Worm (Caenorhabditis elegans) whole organism, L2 larva: ENCODE measurements around the gene F16B12.7.

ENCODE experiments used
- C34F6.9 ChIP-seq: fragments of 150-350 bp; optimal IDR thresholded peaks from 2 replicates; lab custom pipeline; 2014; ENCODE audit warnings: missing biosample characterization, missing genetic modification characterization
- F13H6.1 ChIP-seq: sonication (generic microtip); optimal IDR thresholded peaks from 2 replicates; lab custom pipeline; 2016; ENCODE audit warnings: missing genetic modification characterization, missing compliant biosample characterization
- R02D3.7 ChIP-seq: fragments of 150-350 bp; optimal IDR thresholded peaks from 2 replicates; lab custom pipeline; 2014; ENCODE audit warnings: missing biosample characterization, missing genetic modification characterization
- Y55F3AM.14 ChIP-seq: fragments of 200-800 bp; sonication (Bioruptor generic); optimal IDR thresholded peaks from 2 replicates; lab custom pipeline; 2018; ENCODE audit warnings: mild to moderate bottlenecking, missing genetic modification characterization, missing compliant biosample characterization
- ZK546.5 ChIP-seq: sonication (generic microtip); optimal IDR thresholded peaks from 2 replicates; lab custom pipeline; 2017; ENCODE audit warnings: missing biosample characterization, missing genetic modification characterization
- alr-1 ChIP-seq: fragments of 150-350 bp; optimal IDR thresholded peaks from 2 replicates; lab custom pipeline; 2014; ENCODE audit warnings: missing biosample characterization, missing genetic modification characterization
- aly-2 ChIP-seq: fragments of 150-350 bp; optimal IDR thresholded peaks from 2 replicates; lab custom pipeline; 2014; ENCODE audit warnings: missing biosample characterization, missing genetic modification characterization
- ama-1 ChIP-seq: fragments of 150-350 bp; optimal IDR thresholded peaks from 2 replicates; lab custom pipeline; 2018; ENCODE audit warnings: inconsistent platforms
- blmp-1 ChIP-seq: sonication (generic microtip); optimal IDR thresholded peaks from 2 replicates; lab custom pipeline; 2017; ENCODE audit warnings: missing genetic modification characterization, mild to moderate bottlenecking, missing compliant biosample characterization, antibody characterized with exemption, moderate library complexity; ENCODE audit not compliant: insufficient read depth
- ceh-16 ChIP-seq: fragments of 150-350 bp; optimal IDR thresholded peaks from 2 replicates; lab custom pipeline; 2014; ENCODE audit warnings: missing biosample characterization, missing genetic modification characterization
- ceh-82 ChIP-seq: fragments of 150-350 bp; optimal IDR thresholded peaks from 2 replicates; lab custom pipeline; 2014; ENCODE audit warnings: missing biosample characterization, missing genetic modification characterization
- crh-2 ChIP-seq: sonication (generic microtip); optimal IDR thresholded peaks from 2 replicates; lab custom pipeline; 2017; ENCODE audit warnings: missing biosample characterization, missing genetic modification characterization
- dmd-4 ChIP-seq: sonication (generic microtip); optimal IDR thresholded peaks from 2 replicates; lab custom pipeline; 2017; ENCODE audit warnings: missing biosample characterization, missing genetic modification characterization
- egl-27 ChIP-seq: sonication (generic microtip); optimal IDR thresholded peaks from 3 replicates; lab custom pipeline; 2017; ENCODE audit warnings: missing biosample characterization, missing genetic modification reagents, missing genetic modification characterization
- elt-1 ChIP-seq: fragments of 150-350 bp; optimal IDR thresholded peaks from 2 replicates; lab custom pipeline; 2014; ENCODE audit warnings: missing biosample characterization, missing genetic modification characterization
- elt-3 ChIP-seq: sonication (generic microtip); optimal IDR thresholded peaks from 2 replicates; lab custom pipeline; 2017; ENCODE audit warnings: missing biosample characterization, missing genetic modification characterization
- fos-1 ChIP-seq: fragments of 150-350 bp; optimal IDR thresholded peaks from 2 replicates; lab custom pipeline; 2014; ENCODE audit warnings: missing biosample characterization, missing genetic modification characterization
- gmeb-1 ChIP-seq: fragments of 150-350 bp; optimal IDR thresholded peaks from 2 replicates; lab custom pipeline; 2014; ENCODE audit warnings: missing biosample characterization, missing genetic modification characterization
- lin-11 ChIP-seq: fragments of 150-350 bp; sonication (generic microtip); optimal IDR thresholded peaks from 2 replicates; lab custom pipeline; 2014; ENCODE audit warnings: missing biosample characterization, missing genetic modification characterization, inconsistent platforms, mixed read lengths
- lin-13 ChIP-seq: fragments of 150-350 bp; optimal IDR thresholded peaks from 2 replicates; lab custom pipeline; 2014; ENCODE audit warnings: missing biosample characterization, missing genetic modification reagents, missing genetic modification characterization
- lin-39 ChIP-seq: fragments of 150-350 bp; optimal IDR thresholded peaks from 2 replicates; lab custom pipeline; 2014; ENCODE audit warnings: missing biosample characterization, missing genetic modification reagents, missing genetic modification characterization
- lsy-2 ChIP-seq, 2 experiments: fragments of 150-350 bp in 1 of 2; sonication (generic microtip) in 1 of 2; optimal IDR thresholded peaks; 2 replicates each; lab custom pipeline; 2014 to 2017; ENCODE audit warnings: missing biosample characterization in 2 of 2, missing genetic modification characterization in 2 of 2
- mab-5 ChIP-seq: fragments of 150-350 bp; optimal IDR thresholded peaks from 2 replicates; lab custom pipeline; 2014; ENCODE audit warnings: missing biosample characterization, missing genetic modification characterization
- mbf-1 ChIP-seq: sonication (generic microtip); optimal IDR thresholded peaks from 2 replicates; lab custom pipeline; 2017; ENCODE audit warnings: missing biosample characterization, missing genetic modification characterization
- mdl-1 ChIP-seq, 2 experiments: fragments of 150-350 bp in 1 of 2; sonication (generic microtip) in 1 of 2; optimal IDR thresholded peaks; 2 replicates each; lab custom pipeline; 2017; ENCODE audit warnings: missing biosample characterization in 2 of 2, missing genetic modification characterization in 2 of 2
- nhr-10 ChIP-seq: sonication (generic microtip); optimal IDR thresholded peaks from 2 replicates; lab custom pipeline; 2017; ENCODE audit warnings: missing biosample characterization, missing genetic modification characterization
- nhr-11 ChIP-seq: fragments of 150-350 bp; optimal IDR thresholded peaks from 2 replicates; lab custom pipeline; 2014; ENCODE audit warnings: missing biosample characterization, missing genetic modification characterization
- nhr-12 ChIP-seq: fragments of 150-350 bp; optimal IDR thresholded peaks from 2 replicates; lab custom pipeline; 2014; ENCODE audit warnings: missing biosample characterization, missing genetic modification characterization
- nhr-129 ChIP-seq: fragments of 150-350 bp; optimal IDR thresholded peaks from 2 replicates; lab custom pipeline; 2014; ENCODE audit warnings: missing biosample characterization, missing genetic modification characterization
- nhr-21 ChIP-seq: fragments of 150-350 bp; optimal IDR thresholded peaks from 2 replicates; lab custom pipeline; 2014; ENCODE audit warnings: missing biosample characterization, missing genetic modification characterization
- nhr-23 ChIP-seq: fragments of 150-350 bp; optimal IDR thresholded peaks from 2 replicates; lab custom pipeline; 2014; ENCODE audit warnings: missing biosample characterization, missing genetic modification reagents, missing genetic modification characterization
- nhr-237 ChIP-seq: fragments of 150-350 bp; optimal IDR thresholded peaks from 2 replicates; lab custom pipeline; 2014; ENCODE audit warnings: missing biosample characterization, missing genetic modification characterization
- nhr-25 ChIP-seq: fragments of 150-350 bp; sonication (generic microtip); optimal IDR thresholded peaks from 3 replicates; lab custom pipeline; 2014; ENCODE audit warnings: missing biosample characterization, missing genetic modification characterization
- nhr-77 ChIP-seq: fragments of 150-350 bp; optimal IDR thresholded peaks from 2 replicates; lab custom pipeline; 2014; ENCODE audit warnings: missing biosample characterization, missing genetic modification characterization
- peb-1 ChIP-seq: fragments of 150-350 bp; optimal IDR thresholded peaks from 2 replicates; lab custom pipeline; 2014; ENCODE audit warnings: missing biosample characterization, missing genetic modification characterization
- sem-4 ChIP-seq: fragments of 150-350 bp; optimal IDR thresholded peaks from 2 replicates; lab custom pipeline; 2014; ENCODE audit warnings: missing biosample characterization, missing genetic modification reagents, missing genetic modification characterization
- skn-1 ChIP-seq: sonication (generic microtip); optimal IDR thresholded peaks from 2 replicates; lab custom pipeline; 2017; ENCODE audit warnings: missing biosample characterization, missing genetic modification characterization
- sma-3 ChIP-seq: sonication (generic microtip); optimal IDR thresholded peaks from 2 replicates; lab custom pipeline; 2016; ENCODE audit warnings: missing genetic modification reagents, missing genetic modification characterization, missing compliant biosample characterization
- snpc-4 ChIP-seq: fragments of 150-350 bp; optimal IDR thresholded peaks from 2 replicates; lab custom pipeline; 2014; ENCODE audit warnings: missing biosample characterization, missing genetic modification characterization
- unc-39 ChIP-seq: fragments of 150-350 bp; optimal IDR thresholded peaks from 2 replicates; lab custom pipeline; 2014; ENCODE audit warnings: missing biosample characterization, missing genetic modification characterization
- unc-55 ChIP-seq: fragments of 150-350 bp; sonication (generic microtip); optimal IDR thresholded peaks from 3 replicates; lab custom pipeline; 2014; ENCODE audit warnings: missing biosample characterization, missing genetic modification reagents, missing genetic modification characterization
- ztf-11 ChIP-seq: sonication (generic microtip); optimal IDR thresholded peaks from 2 replicates; lab custom pipeline; 2017; ENCODE audit warnings: missing biosample characterization, missing genetic modification characterization
- ztf-4 ChIP-seq: fragments of 150-350 bp; optimal IDR thresholded peaks from 2 replicates; lab custom pipeline; 2014; ENCODE audit warnings: missing biosample characterization, missing genetic modification characterization

F16B12.7 gene

DNA sequence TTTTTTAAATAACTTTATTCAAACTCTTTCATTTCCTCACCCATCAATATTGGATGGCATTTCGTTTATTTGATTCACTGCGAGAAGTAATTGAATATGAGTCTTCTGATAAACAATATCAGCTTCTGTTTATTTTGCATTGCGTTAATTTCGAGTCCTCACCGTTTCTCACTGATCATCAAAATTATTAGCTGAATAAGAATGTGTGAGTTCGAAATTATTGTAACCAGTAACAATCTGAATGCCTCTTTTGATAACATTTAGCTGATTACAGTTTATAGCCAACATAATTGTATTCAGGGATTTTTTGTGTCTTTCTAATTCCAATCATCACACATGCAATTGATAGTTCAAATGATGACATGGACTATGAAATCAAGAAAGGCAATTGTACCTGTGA, 23.1 kb upstream of the F16B12.7 start, which contains the start of gene F16B12.1:
F16B12.1 (plus strand) TSS at position 301 of the 400 bp plus-strand sequence.
- no peak for TF ChIP-seq nhr-77

DNA sequence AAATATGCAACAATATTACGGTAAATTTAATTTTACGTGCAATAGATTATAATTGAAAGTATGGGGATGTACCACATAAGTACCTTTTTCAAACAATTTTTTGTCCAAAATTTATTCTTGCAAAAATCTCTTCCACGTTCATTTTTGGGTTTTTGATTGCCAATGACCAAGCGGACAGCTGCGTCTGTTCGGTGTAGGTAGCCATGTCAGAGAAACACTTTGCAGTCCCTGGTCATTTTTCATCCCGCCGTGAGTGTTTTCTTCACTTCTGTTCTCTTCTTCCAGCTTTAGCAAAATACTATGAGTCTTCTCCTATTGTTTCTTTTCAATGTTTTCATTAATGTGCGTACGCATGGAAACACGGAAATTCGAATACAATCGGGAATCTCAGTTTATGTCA, 18.3 kb upstream of the F16B12.7 start, which contains the start of gene dsl-4:
dsl-4 (plus strand) TSS at position 301 of the 400 bp plus-strand sequence.
- TF ChIP-seq nhr-10 (no peak), aly-2 (tag; lab: Kevin White, UChicago) (no peak), nhr-77 (no peak), nhr-21 (tag; lab: Kevin White, UChicago) (no peak), unc-55 (no peak), Y55F3AM.14 (no peak), lin-11 (tag; lab: Kevin White, UChicago) (no peak), F13H6.1 (no peak), nhr-12 (tag; lab: Kevin White, UChicago) (no peak), blmp-1 (tag; lab: Kevin White, UChicago) (no peak)

DNA sequence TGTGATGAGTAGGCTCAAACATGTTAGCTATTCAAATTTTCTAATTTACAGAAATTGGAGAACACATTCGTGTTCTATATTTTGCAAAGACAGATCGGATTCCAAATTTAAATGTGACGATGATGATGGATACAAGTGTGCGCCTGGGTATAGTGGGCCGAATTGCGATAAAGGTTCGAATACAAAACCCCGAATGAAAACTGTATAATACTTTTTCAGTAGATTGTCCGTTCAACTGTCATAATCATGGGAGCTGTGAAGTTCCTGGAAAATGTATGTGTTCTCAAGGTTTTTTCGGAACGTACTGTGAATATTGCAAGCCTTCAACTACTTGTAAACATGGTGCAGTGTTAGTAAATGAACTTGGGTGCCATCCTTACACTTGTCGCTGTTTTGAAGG, 17.4 kb upstream of the F16B12.7 start:
- TF ChIP-seq elt-1, result no peak
- no peak for TF ChIP-seq sem-4
- no peak for TF ChIP-seq ama-1 (lab: Kevin White, UChicago)
- TF ChIP-seq gmeb-1 (tag; lab: Kevin White, UChicago), result no peak
- TF ChIP-seq ztf-11 (tag; lab: Kevin White, UChicago), result no peak
- TF ChIP-seq mbf-1 (tag; lab: Kevin White, UChicago), result no peak
- no peak for TF ChIP-seq mdl-1 (tag; optimal IDR thresholded peaks at IDR 0.05; lab: Kevin White, UChicago)
- no peak for TF ChIP-seq unc-55
- no peak for TF ChIP-seq R02D3.7 (tag; lab: Kevin White, UChicago)
- TF ChIP-seq mab-5 (tag; lab: Kevin White, UChicago), result no peak
- no peak for TF ChIP-seq lin-39 (tag; lab: Kevin White, UChicago)
- TF ChIP-seq unc-39 (tag; lab: Kevin White, UChicago), result no peak
- no peak for TF ChIP-seq F13H6.1
- no peak for TF ChIP-seq ceh-82 (tag; lab: Kevin White, UChicago)
- no peak for TF ChIP-seq lin-11 (tag; lab: Kevin White, UChicago)
- no peak for TF ChIP-seq nhr-25
- no peak for TF ChIP-seq nhr-23 (tag; lab: Kevin White, UChicago)
- TF ChIP-seq aly-2 (tag; lab: Kevin White, UChicago), result no peak
- TF ChIP-seq ceh-16, result no peak
- TF ChIP-seq nhr-10, result no peak

DNA sequence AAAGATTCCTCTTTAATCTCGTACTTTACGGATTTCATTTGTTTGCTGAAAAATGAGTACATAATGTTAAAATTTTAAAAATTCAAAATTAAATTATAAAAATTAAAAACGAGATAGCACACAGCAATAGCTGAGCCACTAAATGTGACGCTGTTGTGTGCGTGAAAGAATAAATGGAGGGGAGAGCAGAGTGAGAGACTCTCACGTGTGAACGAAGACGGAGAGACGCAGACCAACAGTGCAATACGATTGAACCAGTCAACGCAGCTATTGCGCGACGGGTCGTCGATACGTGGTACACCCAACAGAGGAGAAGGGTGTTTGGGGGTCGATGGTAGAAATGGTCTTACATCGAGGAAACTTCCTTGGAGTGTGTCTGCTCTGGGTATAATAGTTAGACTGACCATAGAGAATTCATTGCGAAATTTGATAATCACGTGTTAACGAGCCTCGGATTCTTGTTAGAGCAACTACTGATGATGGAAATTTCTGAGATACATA, 9.7 kb upstream of the F16B12.7 start, which contains the start of gene F16B12.4:
F16B12.4 (minus strand) TSS at position 51 of the 501 bp plus-strand sequence.
- no peak for TF ChIP-seq ZK546.5 (tag; lab: Kevin White, UChicago)
- TF ChIP-seq ceh-82 (tag; lab: Kevin White, UChicago), result no peak
- no peak for TF ChIP-seq dmd-4 (tag; lab: Kevin White, UChicago)
- no peak for TF ChIP-seq lin-39 (tag; lab: Kevin White, UChicago)
- TF ChIP-seq nhr-77, result no peak
- no peak for TF ChIP-seq nhr-21 (tag; lab: Kevin White, UChicago)
- TF ChIP-seq blmp-1 (tag; lab: Kevin White, UChicago), result no peak
- no peak for TF ChIP-seq ztf-4 (tag; lab: Kevin White, UChicago)
- TF ChIP-seq aly-2 (tag; lab: Kevin White, UChicago), result no peak
- TF ChIP-seq nhr-129, result no peak
- TF ChIP-seq ama-1 (lab: Kevin White, UChicago), result no peak
- TF ChIP-seq Y55F3AM.14, result no peak
- no peak for TF ChIP-seq alr-1
- no peak for TF ChIP-seq nhr-237 (tag; lab: Kevin White, UChicago)
- no peak for TF ChIP-seq peb-1 (tag; lab: Kevin White, UChicago)
- TF ChIP-seq lsy-2 (tag; optimal IDR thresholded peaks at IDR 0.05; lab: Kevin White, UChicago), result no peak

DNA sequence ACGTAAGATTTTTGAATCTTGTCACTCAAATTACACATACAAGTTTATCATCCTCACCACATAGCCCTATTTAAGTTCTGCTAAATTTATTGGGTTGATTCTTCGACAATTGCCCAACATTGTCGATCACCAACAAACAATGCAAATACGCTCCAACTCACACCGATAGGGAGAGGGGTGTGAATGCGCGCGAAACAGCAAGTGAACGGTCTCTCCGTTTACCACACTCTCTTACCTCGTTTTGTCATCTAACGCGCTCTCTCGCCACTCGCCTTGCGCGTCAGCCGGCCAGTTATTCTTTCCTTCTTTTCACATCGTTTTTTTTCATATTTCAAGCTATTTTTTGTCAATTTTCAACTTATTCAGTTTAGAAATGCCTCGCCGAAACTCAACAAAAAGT, 6.4 kb upstream of the F16B12.7 start, which contains the start of gene F16B12.6:
F16B12.6 (plus strand) TSS at position 331 of the 400 bp plus-strand sequence.
- TF ChIP-seq snpc-4 (tag; lab: Kevin White, UChicago), result peak; percentile 14
- no peak for TF ChIP-seq ztf-11 (tag; lab: Kevin White, UChicago)
- peak; percentile 85 for TF ChIP-seq lin-13 (GFP tag; lab: Kevin White, UChicago)
- peak; percentile 82 for TF ChIP-seq gmeb-1 (tag; lab: Kevin White, UChicago)
- peak; percentile 70 for TF ChIP-seq F13H6.1
- TF ChIP-seq blmp-1 (tag; lab: Kevin White, UChicago), result no peak
- no peak for TF ChIP-seq nhr-11 (tag; lab: Kevin White, UChicago)
- peak; percentile 56 for TF ChIP-seq egl-27 (tag; lab: Kevin White, UChicago)
- peak; percentile 38 to 84 for TF ChIP-seq lsy-2 (tag; optimal IDR thresholded peaks at IDR 0.05; lab: Kevin White, UChicago)
- TF ChIP-seq C34F6.9 (tag; lab: Kevin White, UChicago), result peak; percentile 91
- TF ChIP-seq alr-1, result no peak
- peak; percentile 82 for TF ChIP-seq crh-2 (tag; lab: Kevin White, UChicago)
- TF ChIP-seq skn-1 (tag; lab: Kevin White, UChicago), result no peak
- TF ChIP-seq unc-55, result peak; percentile 89
- TF ChIP-seq sem-4, result peak; percentile 61
- no peak for TF ChIP-seq ztf-4 (tag; lab: Kevin White, UChicago)
- peak; percentile 59 for TF ChIP-seq mab-5 (tag; lab: Kevin White, UChicago)
- peak; percentile 67 for TF ChIP-seq sma-3 (GFP tag; lab: Kevin White, UChicago)
- TF ChIP-seq unc-39 (tag; lab: Kevin White, UChicago), result no peak
- no peak for TF ChIP-seq elt-3
- peak; percentile 80 for TF ChIP-seq lin-11 (tag; lab: Kevin White, UChicago)
- peak; percentile 62 for TF ChIP-seq fos-1 (tag; lab: Kevin White, UChicago)
- TF ChIP-seq nhr-25, result peak; percentile 73
- TF ChIP-seq nhr-10, result peak; percentile 31
- TF ChIP-seq nhr-129, result peak; percentile 86
- peak; percentile 71 for TF ChIP-seq nhr-21 (tag; lab: Kevin White, UChicago)
